Worm (Caenorhabditis elegans) whole organism, L2 larva: ENCODE results near the gene wip-1.
A peak's percentile ranks its signal among the peaks of the same experiment; 100 is the strongest.

ENCODE experiments used
- C34F6.9 ChIP-seq: fragments of 150-350 bp; optimal IDR thresholded peaks from 2 replicates; lab custom pipeline; 2014; ENCODE audit warnings: missing biosample characterization, missing genetic modification characterization
- F13H6.1 ChIP-seq: sonication (generic microtip); optimal IDR thresholded peaks from 2 replicates; lab custom pipeline; 2016; ENCODE audit warnings: missing genetic modification characterization, missing compliant biosample characterization
- R02D3.7 ChIP-seq: fragments of 150-350 bp; optimal IDR thresholded peaks from 2 replicates; lab custom pipeline; 2014; ENCODE audit warnings: missing biosample characterization, missing genetic modification characterization
- Y55F3AM.14 ChIP-seq: fragments of 200-800 bp; sonication (Bioruptor generic); optimal IDR thresholded peaks from 2 replicates; lab custom pipeline; 2018; ENCODE audit warnings: mild to moderate bottlenecking, missing genetic modification characterization, missing compliant biosample characterization
- ZK546.5 ChIP-seq: sonication (generic microtip); optimal IDR thresholded peaks from 2 replicates; lab custom pipeline; 2017; ENCODE audit warnings: missing biosample characterization, missing genetic modification characterization
- alr-1 ChIP-seq: fragments of 150-350 bp; optimal IDR thresholded peaks from 2 replicates; lab custom pipeline; 2014; ENCODE audit warnings: missing biosample characterization, missing genetic modification characterization
- aly-2 ChIP-seq: fragments of 150-350 bp; optimal IDR thresholded peaks from 2 replicates; lab custom pipeline; 2014; ENCODE audit warnings: missing biosample characterization, missing genetic modification characterization
- ama-1 ChIP-seq: fragments of 150-350 bp; optimal IDR thresholded peaks from 2 replicates; lab custom pipeline; 2018; ENCODE audit warnings: inconsistent platforms
- blmp-1 ChIP-seq: sonication (generic microtip); optimal IDR thresholded peaks from 2 replicates; lab custom pipeline; 2017; ENCODE audit warnings: missing genetic modification characterization, mild to moderate bottlenecking, missing compliant biosample characterization, antibody characterized with exemption, moderate library complexity; ENCODE audit not compliant: insufficient read depth
- ceh-16 ChIP-seq: fragments of 150-350 bp; optimal IDR thresholded peaks from 2 replicates; lab custom pipeline; 2014; ENCODE audit warnings: missing biosample characterization, missing genetic modification characterization
- ceh-82 ChIP-seq: fragments of 150-350 bp; optimal IDR thresholded peaks from 2 replicates; lab custom pipeline; 2014; ENCODE audit warnings: missing biosample characterization, missing genetic modification characterization
- crh-2 ChIP-seq: sonication (generic microtip); optimal IDR thresholded peaks from 2 replicates; lab custom pipeline; 2017; ENCODE audit warnings: missing biosample characterization, missing genetic modification characterization
- dmd-4 ChIP-seq: sonication (generic microtip); optimal IDR thresholded peaks from 2 replicates; lab custom pipeline; 2017; ENCODE audit warnings: missing biosample characterization, missing genetic modification characterization
- egl-27 ChIP-seq: sonication (generic microtip); optimal IDR thresholded peaks from 3 replicates; lab custom pipeline; 2017; ENCODE audit warnings: missing biosample characterization, missing genetic modification reagents, missing genetic modification characterization
- elt-1 ChIP-seq: fragments of 150-350 bp; optimal IDR thresholded peaks from 2 replicates; lab custom pipeline; 2014; ENCODE audit warnings: missing biosample characterization, missing genetic modification characterization
- elt-3 ChIP-seq: sonication (generic microtip); optimal IDR thresholded peaks from 2 replicates; lab custom pipeline; 2017; ENCODE audit warnings: missing biosample characterization, missing genetic modification characterization
- fos-1 ChIP-seq: fragments of 150-350 bp; optimal IDR thresholded peaks from 2 replicates; lab custom pipeline; 2014; ENCODE audit warnings: missing biosample characterization, missing genetic modification characterization
- gmeb-1 ChIP-seq: fragments of 150-350 bp; optimal IDR thresholded peaks from 2 replicates; lab custom pipeline; 2014; ENCODE audit warnings: missing biosample characterization, missing genetic modification characterization
- lin-11 ChIP-seq: fragments of 150-350 bp; sonication (generic microtip); optimal IDR thresholded peaks from 2 replicates; lab custom pipeline; 2014; ENCODE audit warnings: missing biosample characterization, missing genetic modification characterization, inconsistent platforms, mixed read lengths
- lin-13 ChIP-seq: fragments of 150-350 bp; optimal IDR thresholded peaks from 2 replicates; lab custom pipeline; 2014; ENCODE audit warnings: missing biosample characterization, missing genetic modification reagents, missing genetic modification characterization
- lin-39 ChIP-seq: fragments of 150-350 bp; optimal IDR thresholded peaks from 2 replicates; lab custom pipeline; 2014; ENCODE audit warnings: missing biosample characterization, missing genetic modification reagents, missing genetic modification characterization
- lsy-2 ChIP-seq, 2 experiments: fragments of 150-350 bp in 1 of 2; sonication (generic microtip) in 1 of 2; optimal IDR thresholded peaks; 2 replicates each; lab custom pipeline; 2014 to 2017; ENCODE audit warnings: missing biosample characterization in 2 of 2, missing genetic modification characterization in 2 of 2
- mab-5 ChIP-seq: fragments of 150-350 bp; optimal IDR thresholded peaks from 2 replicates; lab custom pipeline; 2014; ENCODE audit warnings: missing biosample characterization, missing genetic modification characterization
- mbf-1 ChIP-seq: sonication (generic microtip); optimal IDR thresholded peaks from 2 replicates; lab custom pipeline; 2017; ENCODE audit warnings: missing biosample characterization, missing genetic modification characterization
- mdl-1 ChIP-seq, 2 experiments: fragments of 150-350 bp in 1 of 2; sonication (generic microtip) in 1 of 2; optimal IDR thresholded peaks; 2 replicates each; lab custom pipeline; 2017; ENCODE audit warnings: missing biosample characterization in 2 of 2, missing genetic modification characterization in 2 of 2
- nhr-10 ChIP-seq: sonication (generic microtip); optimal IDR thresholded peaks from 2 replicates; lab custom pipeline; 2017; ENCODE audit warnings: missing biosample characterization, missing genetic modification characterization
- nhr-11 ChIP-seq: fragments of 150-350 bp; optimal IDR thresholded peaks from 2 replicates; lab custom pipeline; 2014; ENCODE audit warnings: missing biosample characterization, missing genetic modification characterization
- nhr-12 ChIP-seq: fragments of 150-350 bp; optimal IDR thresholded peaks from 2 replicates; lab custom pipeline; 2014; ENCODE audit warnings: missing biosample characterization, missing genetic modification characterization
- nhr-129 ChIP-seq: fragments of 150-350 bp; optimal IDR thresholded peaks from 2 replicates; lab custom pipeline; 2014; ENCODE audit warnings: missing biosample characterization, missing genetic modification characterization
- nhr-21 ChIP-seq: fragments of 150-350 bp; optimal IDR thresholded peaks from 2 replicates; lab custom pipeline; 2014; ENCODE audit warnings: missing biosample characterization, missing genetic modification characterization
- nhr-23 ChIP-seq: fragments of 150-350 bp; optimal IDR thresholded peaks from 2 replicates; lab custom pipeline; 2014; ENCODE audit warnings: missing biosample characterization, missing genetic modification reagents, missing genetic modification characterization
- nhr-237 ChIP-seq: fragments of 150-350 bp; optimal IDR thresholded peaks from 2 replicates; lab custom pipeline; 2014; ENCODE audit warnings: missing biosample characterization, missing genetic modification characterization
- nhr-25 ChIP-seq: fragments of 150-350 bp; sonication (generic microtip); optimal IDR thresholded peaks from 3 replicates; lab custom pipeline; 2014; ENCODE audit warnings: missing biosample characterization, missing genetic modification characterization
- nhr-6 ChIP-seq: fragments of 150-350 bp; optimal IDR thresholded peaks from 2 replicates; lab custom pipeline; 2014; ENCODE audit warnings: missing biosample characterization, missing genetic modification characterization
- nhr-77 ChIP-seq: fragments of 150-350 bp; optimal IDR thresholded peaks from 2 replicates; lab custom pipeline; 2014; ENCODE audit warnings: missing biosample characterization, missing genetic modification characterization
- peb-1 ChIP-seq: fragments of 150-350 bp; optimal IDR thresholded peaks from 2 replicates; lab custom pipeline; 2014; ENCODE audit warnings: missing biosample characterization, missing genetic modification characterization
- sem-4 ChIP-seq: fragments of 150-350 bp; optimal IDR thresholded peaks from 2 replicates; lab custom pipeline; 2014; ENCODE audit warnings: missing biosample characterization, missing genetic modification reagents, missing genetic modification characterization
- skn-1 ChIP-seq: sonication (generic microtip); optimal IDR thresholded peaks from 2 replicates; lab custom pipeline; 2017; ENCODE audit warnings: missing biosample characterization, missing genetic modification characterization
- sma-3 ChIP-seq: sonication (generic microtip); optimal IDR thresholded peaks from 2 replicates; lab custom pipeline; 2016; ENCODE audit warnings: missing genetic modification reagents, missing genetic modification characterization, missing compliant biosample characterization
- sma-9 ChIP-seq, 2 experiments: fragments of 150-350 bp in 1 of 2; sonication (generic microtip) in 1 of 2; optimal IDR thresholded peaks; 2 replicates each; lab custom pipeline; 2014 to 2016; ENCODE audit warnings: missing genetic modification characterization in 2 of 2, mild to moderate bottlenecking in 1 of 2, missing biosample characterization in 1 of 2, missing compliant biosample characterization in 1 of 2, missing genetic modification reagents in 1 of 2, moderate library complexity in 1 of 2
- snpc-4 ChIP-seq: fragments of 150-350 bp; optimal IDR thresholded peaks from 2 replicates; lab custom pipeline; 2014; ENCODE audit warnings: missing biosample characterization, missing genetic modification characterization
- unc-39 ChIP-seq: fragments of 150-350 bp; optimal IDR thresholded peaks from 2 replicates; lab custom pipeline; 2014; ENCODE audit warnings: missing biosample characterization, missing genetic modification characterization
- unc-55 ChIP-seq: fragments of 150-350 bp; sonication (generic microtip); optimal IDR thresholded peaks from 3 replicates; lab custom pipeline; 2014; ENCODE audit warnings: missing biosample characterization, missing genetic modification reagents, missing genetic modification characterization
- unc-62 ChIP-seq: fragments of 150-350 bp; optimal IDR thresholded peaks from 2 replicates; lab custom pipeline; 2014; ENCODE audit warnings: missing biosample characterization, missing genetic modification reagents, missing genetic modification characterization
- zag-1 ChIP-seq: fragments of 150-350 bp; optimal IDR thresholded peaks from 2 replicates; lab custom pipeline; 2014; ENCODE audit warnings: missing biosample characterization, missing genetic modification characterization
- ztf-1 ChIP-seq: fragments of 200-800 bp; sonication (Bioruptor generic); conservative IDR thresholded peaks from 2 replicates; pipeline ENCODE4 v1.3.6; 2022; ENCODE audit warnings: missing genetic modification characterization, missing compliant biosample characterization
- ztf-11 ChIP-seq: sonication (generic microtip); optimal IDR thresholded peaks from 2 replicates; lab custom pipeline; 2017; ENCODE audit warnings: missing biosample characterization, missing genetic modification characterization
- ztf-4 ChIP-seq: fragments of 150-350 bp; optimal IDR thresholded peaks from 2 replicates; lab custom pipeline; 2014; ENCODE audit warnings: missing biosample characterization, missing genetic modification characterization

Gene wip-1

ce11 chrIII:5018116-5018689 is at the start of gene wip-1:
TSS of gene wip-1 (plus strand) at chrIII:5018639.
- TF ChIP-seq dmd-4 (tag; lab: Kevin White, UChicago) = peak; percentile 40
- TF ChIP-seq elt-1 (tag; lab: Kevin White, UChicago) = no peak
- TF ChIP-seq snpc-4 (tag; lab: Kevin White, UChicago) = peak; percentile 88
- TF ChIP-seq Y55F3AM.14 (GFP tag; lab: Kevin White, UChicago) = peak; percentile 95
- no peak for TF ChIP-seq skn-1
- peak; percentile 96 for TF ChIP-seq gmeb-1 (tag; lab: Kevin White, UChicago)
- TF ChIP-seq sma-3 (GFP tag; lab: Kevin White, UChicago) = peak; percentile 99
- TF ChIP-seq ZK546.5 = peak; percentile 61
- peak; percentile 99 for TF ChIP-seq crh-2
- peak; percentile 96 for TF ChIP-seq mab-5 (tag; lab: Kevin White, UChicago)
- TF ChIP-seq C34F6.9 = peak; percentile 99
- peak; percentile 52 for TF ChIP-seq mbf-1 (tag; lab: Kevin White, UChicago)
- TF ChIP-seq nhr-12 (tag; lab: Kevin White, UChicago) = peak; percentile 73
- TF ChIP-seq egl-27 = peak; percentile 71
- peak; percentile 77 for TF ChIP-seq nhr-11 (tag; lab: Kevin White, UChicago)
- TF ChIP-seq mdl-1 (tag; optimal IDR thresholded peaks at IDR 0.05; lab: Kevin White, UChicago) = peak; percentile 14 to 81
- peak; percentile 82 for TF ChIP-seq nhr-10 (tag; lab: Kevin White, UChicago)
- peak; percentile 63 for TF ChIP-seq ceh-16 (tag; lab: Kevin White, UChicago)
- peak; percentile 94 for TF ChIP-seq nhr-6 (tag; lab: Kevin White, UChicago)
- TF ChIP-seq sma-9 (GFP tag; optimal IDR thresholded peaks at IDR 0.05; lab: Kevin White, UChicago) = peak; percentile 96
- TF ChIP-seq sma-9 (tag; optimal IDR thresholded peaks at IDR 0.05; lab: Kevin White, UChicago) = no peak
- peak; percentile 84 for TF ChIP-seq blmp-1 (tag; lab: Kevin White, UChicago)
- peak; percentile 99 for TF ChIP-seq nhr-25 (tag; lab: Kevin White, UChicago)
- peak; percentile 99 for TF ChIP-seq F13H6.1 (tag; lab: Kevin White, UChicago)
- TF ChIP-seq nhr-237 (tag; lab: Kevin White, UChicago) = peak; percentile 59
- peak; percentile 44 for TF ChIP-seq R02D3.7 (tag; lab: Kevin White, UChicago)
- peak; percentile 61 for TF ChIP-seq unc-62 (GFP tag; lab: Kevin White, UChicago)
- no peak for TF ChIP-seq peb-1 (tag; lab: Kevin White, UChicago)
- peak; percentile 96 for TF ChIP-seq ztf-4 (tag; lab: Kevin White, UChicago)
- peak; percentile 75 for TF ChIP-seq ceh-82 (tag; lab: Kevin White, UChicago)
- peak; percentile 99 for TF ChIP-seq unc-55 (GFP tag; lab: Kevin White, UChicago)
- TF ChIP-seq nhr-21 (tag; lab: Kevin White, UChicago) = peak; percentile 96
- TF ChIP-seq ztf-1 (GFP tag; lab: Robert Waterston, UW) = no peak
- TF ChIP-seq elt-3 (tag; lab: Kevin White, UChicago) = no peak
- TF ChIP-seq alr-1 (tag; lab: Kevin White, UChicago) = no peak
- peak; percentile 94 for TF ChIP-seq zag-1 (tag; lab: Kevin White, UChicago)
- peak; percentile 75 for TF ChIP-seq nhr-77
- TF ChIP-seq ztf-11 (tag; lab: Kevin White, UChicago) = no peak
- peak; percentile 66 for TF ChIP-seq ama-1 (lab: Kevin White, UChicago)
- peak; percentile 95 for TF ChIP-seq lin-13 (GFP tag; lab: Kevin White, UChicago)
- TF ChIP-seq nhr-23 = no peak
- peak; percentile 98 for TF ChIP-seq sem-4 (tag; lab: Kevin White, UChicago)
- peak; percentile 92 to 97 for TF ChIP-seq lsy-2 (tag; optimal IDR thresholded peaks at IDR 0.05; lab: Kevin White, UChicago)
- TF ChIP-seq nhr-129 = peak; percentile 98
- TF ChIP-seq lin-11 (tag; lab: Kevin White, UChicago) = peak; percentile 99
- TF ChIP-seq lin-39 (tag; lab: Kevin White, UChicago) = peak; percentile 75
- TF ChIP-seq unc-39 (tag; lab: Kevin White, UChicago) = no peak
- no peak for TF ChIP-seq aly-2 (tag; lab: Kevin White, UChicago)
- TF ChIP-seq fos-1 (tag; lab: Kevin White, UChicago) = peak; percentile 99
- TF ChIP-seq, all 48 proteins: peak for 38
